Worm (Caenorhabditis elegans) whole organism, L4 larva: ENCODE results near the gene str-121.

ENCODE experiments used
- ceh-20 ChIP-seq: fragments of 200-800 bp; sonication (Bioruptor generic); IDR thresholded peaks from 2 replicates; pipeline ENCODE4 v1.3.6; 2022; ENCODE audit warnings: missing genetic modification reagents, missing genetic modification characterization, missing compliant biosample characterization
- ceh-44 ChIP-seq: fragments of 200-800 bp; sonication (Bioruptor generic); IDR thresholded peaks from 2 replicates; pipeline ENCODE4 v1.3.6; 2022; ENCODE audit warnings: missing genetic modification reagents, missing genetic modification characterization, missing compliant biosample characterization
- ceh-82 ChIP-seq: sonication (generic microtip); optimal IDR thresholded peaks from 2 replicates; lab custom pipeline; 2017; ENCODE audit warnings: missing biosample characterization, missing genetic modification characterization
- fkh-10 ChIP-seq: fragments of 150-350 bp; optimal IDR thresholded peaks from 2 replicates; lab custom pipeline; 2014; ENCODE audit warnings: missing biosample characterization, missing genetic modification reagents, missing genetic modification characterization
- fos-1 ChIP-seq: fragments of 150-350 bp; optimal IDR thresholded peaks from 2 replicates; lab custom pipeline; 2014; ENCODE audit warnings: missing biosample characterization, missing genetic modification characterization
- lin-38 ChIP-seq: fragments of 200-800 bp; sonication (Bioruptor generic); IDR thresholded peaks from 2 replicates; pipeline ENCODE4 v1.3.6; 2022; ENCODE audit warnings: missing genetic modification reagents, missing genetic modification characterization, missing compliant biosample characterization
- lin-39 ChIP-seq: fragments of 150-350 bp; optimal IDR thresholded peaks from 2 replicates; lab custom pipeline; 2014; ENCODE audit warnings: missing biosample characterization, missing genetic modification reagents, missing genetic modification characterization
- nhr-237 ChIP-seq: sonication (generic microtip); optimal IDR thresholded peaks from 2 replicates; lab custom pipeline; 2017; ENCODE audit warnings: missing biosample characterization, missing genetic modification characterization
- nhr-42 ChIP-seq: fragments of 200-800 bp; sonication (Bioruptor generic); IDR thresholded peaks from 2 replicates; pipeline ENCODE4 v1.3.6; 2022; ENCODE audit warnings: missing genetic modification characterization, missing compliant biosample characterization
- nhr-76 ChIP-seq: fragments of 150-350 bp; optimal IDR thresholded peaks from 2 replicates; lab custom pipeline; 2014; ENCODE audit warnings: missing biosample characterization, missing genetic modification characterization
- unc-130 ChIP-seq: sonication (generic microtip); optimal IDR thresholded peaks from 2 replicates; lab custom pipeline; 2016; ENCODE audit warnings: missing genetic modification reagents, missing genetic modification characterization, missing compliant biosample characterization
- zag-1 ChIP-seq: fragments of 150-350 bp; optimal IDR thresholded peaks from 2 replicates; lab custom pipeline; 2014; ENCODE audit warnings: missing biosample characterization, missing genetic modification characterization

DNA sequence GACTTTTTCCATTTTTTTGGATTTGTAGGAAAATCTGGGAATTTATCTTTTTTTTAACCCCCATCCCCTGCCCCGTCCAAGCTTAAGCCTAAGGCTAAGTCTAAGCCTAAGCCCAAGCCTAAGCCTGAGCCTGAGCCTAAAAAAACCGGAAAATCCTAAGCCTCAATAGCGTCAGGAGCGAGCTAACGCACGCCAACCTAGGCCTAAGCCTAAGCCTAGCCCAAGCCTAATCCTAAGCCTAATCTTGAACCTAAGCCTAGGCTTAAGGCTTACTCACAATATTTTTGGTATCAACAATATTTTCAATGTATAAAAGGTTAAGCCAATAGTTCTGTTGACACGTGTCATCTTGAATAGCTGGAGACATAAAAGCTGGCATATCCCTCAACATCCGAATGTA is 5.9 kb downstream of the str-121 start:
- TF ChIP-seq nhr-42 (GFP tag; lab: Robert Waterston, UW) (no peak), zag-1 (tag; lab: Kevin White, UChicago) (no peak), fkh-10 (GFP tag; lab: Kevin White, UChicago) (no peak), nhr-237 (tag; lab: Kevin White, UChicago) (no peak), fos-1 (tag; lab: Kevin White, UChicago) (no peak), unc-130 (GFP tag; lab: Kevin White, UChicago) (no peak), nhr-76 (tag; lab: Kevin White, UChicago) (no peak), ceh-82 (tag; lab: Kevin White, UChicago) (no peak), ceh-20 (GFP tag; lab: Robert Waterston, UW) (no peak), ceh-44 (no peak), lin-38 (GFP tag; lab: Robert Waterston, UW) (no peak), lin-39 (tag; lab: Kevin White, UChicago) (no peak)
